Fruit fly (Drosophila melanogaster) whole organism, embryonic: Measurements from ENCODE around the gene CG2901.

Experiments
- Asciz ChIP-seq: fragments of 200-800 bp; sonication (Bioruptor generic); optimal IDR thresholded peaks from 2 replicates; lab custom pipeline; 2017; ENCODE audit warnings: missing biosample characterization, mild to moderate bottlenecking, missing genetic modification characterization, missing genetic modification reagents
- Atf3 ChIP-seq: fragments of 200-800 bp; sonication (Bioruptor generic); optimal IDR thresholded peaks from 3 replicates; lab custom pipeline; 2016; ENCODE audit warnings: missing biosample characterization, missing genetic modification characterization
- BEAF-32 ChIP-seq: fragments of 200-800 bp; sonication (Bioruptor generic); optimal IDR thresholded peaks from 3 replicates; lab custom pipeline; 2017; ENCODE audit warnings: missing biosample characterization, missing genetic modification characterization, mild to moderate bottlenecking, moderate library complexity, missing genetic modification reagents
- Bdp1 ChIP-seq: fragments of 200-800 bp; sonication (Bioruptor generic); optimal IDR thresholded peaks from 3 replicates; lab custom pipeline; 2016; ENCODE audit warnings: missing biosample characterization, missing genetic modification characterization
- CG11398 ChIP-seq: fragments of 200-800 bp; sonication (Bioruptor generic); optimal IDR thresholded peaks from 2 replicates; lab custom pipeline; 2016; ENCODE audit warnings: missing biosample characterization, missing genetic modification characterization
- CG14441 ChIP-seq: fragments of 200-800 bp; sonication (Bioruptor generic); IDR thresholded peaks from 2 replicates; pipeline ENCODE4 v1.3.6; 2022; ENCODE audit warnings: missing biosample characterization, missing genetic modification characterization
- CG14965 ChIP-seq: fragments of 200-800 bp; sonication (Bioruptor generic); optimal IDR thresholded peaks from 2 replicates; lab custom pipeline; 2016; ENCODE audit warnings: missing biosample characterization, missing genetic modification characterization, borderline replicate concordance
- CG1647 ChIP-seq: fragments of 200-800 bp; sonication (Bioruptor generic); optimal IDR thresholded peaks from 3 replicates; lab custom pipeline; 2016; ENCODE audit warnings: missing biosample characterization, missing genetic modification characterization
- CG17385 ChIP-seq: fragments of 200-800 bp; sonication (Bioruptor generic); optimal IDR thresholded peaks from 3 replicates; lab custom pipeline; 2018; ENCODE audit warnings: missing biosample characterization, mild to moderate bottlenecking, missing genetic modification characterization
- CG1792 ChIP-seq: fragments of 200-800 bp; sonication (Bioruptor generic); optimal IDR thresholded peaks from 2 replicates; lab custom pipeline; 2016; ENCODE audit warnings: missing biosample characterization, missing genetic modification characterization
- CG1832 ChIP-seq: fragments of 200-800 bp; sonication (Bioruptor generic); optimal IDR thresholded peaks from 2 replicates; lab custom pipeline; 2017; ENCODE audit warnings: missing biosample characterization, mild to moderate bottlenecking, missing genetic modification characterization, inconsistent platforms
- CG2129 ChIP-seq: fragments of 200-800 bp; sonication (Bioruptor generic); IDR thresholded peaks from 2 replicates; pipeline ENCODE4 v1.3.6; 2022; ENCODE audit warnings: missing biosample characterization, missing genetic modification characterization; ENCODE audit not compliant: partially characterized antibody
- CG30431 ChIP-seq: fragments of 200-800 bp; sonication (Bioruptor generic); optimal IDR thresholded peaks from 2 replicates; lab custom pipeline; 2017; ENCODE audit warnings: missing biosample characterization, missing genetic modification characterization
- CG31388 ChIP-seq: fragments of 200-800 bp; sonication (Bioruptor generic); optimal IDR thresholded peaks from 2 replicates; lab custom pipeline; 2016; ENCODE audit warnings: missing biosample characterization, missing genetic modification characterization
- CG4617 ChIP-seq: fragments of 200-800 bp; sonication (Bioruptor generic); optimal IDR thresholded peaks from 3 replicates; lab custom pipeline; 2016; ENCODE audit warnings: missing biosample characterization, missing genetic modification characterization, borderline replicate concordance
- CG6272 ChIP-seq: fragments of 200-800 bp; sonication (Bioruptor generic); IDR thresholded peaks from 2 replicates; pipeline ENCODE4 v1.3.6; 2022; ENCODE audit warnings: missing biosample characterization, missing genetic modification characterization
- CG9609 ChIP-seq: fragments of 200-800 bp; sonication (Bioruptor generic); optimal IDR thresholded peaks from 3 replicates; lab custom pipeline; 2016; ENCODE audit warnings: missing biosample characterization, missing genetic modification characterization
- CG9797 ChIP-seq: fragments of 200-800 bp; sonication (Bioruptor generic); optimal IDR thresholded peaks from 3 replicates; lab custom pipeline; 2018; ENCODE audit warnings: missing biosample characterization, mild to moderate bottlenecking, missing genetic modification characterization
- CHES-1-like ChIP-seq: fragments of 200-800 bp; sonication (Bioruptor generic); optimal IDR thresholded peaks from 2 replicates; lab custom pipeline; 2016; ENCODE audit warnings: missing biosample characterization, missing genetic modification characterization
- CoRest ChIP-seq: fragments of 200-800 bp; sonication (Bioruptor generic); optimal IDR thresholded peaks from 3 replicates; lab custom pipeline; 2018; ENCODE audit warnings: missing biosample characterization, mild to moderate bottlenecking, missing genetic modification characterization, moderate library complexity
- D19A ChIP-seq: fragments of 200-800 bp; optimal IDR thresholded peaks from 3 replicates; lab custom pipeline; 2019; ENCODE audit warnings: missing biosample characterization, mild to moderate bottlenecking, missing genetic modification characterization, moderate library complexity
- Doc3 ChIP-seq: fragments of 200-800 bp; sonication (Bioruptor generic); IDR thresholded peaks from 3 replicates; pipeline ENCODE4 v1.3.6; 2022; ENCODE audit warnings: missing biosample characterization, missing genetic modification characterization; ENCODE audit not compliant: partially characterized antibody
- HLH4C ChIP-seq: fragments of 200-800 bp; sonication (Bioruptor generic); IDR thresholded peaks from 3 replicates; pipeline ENCODE4 v1.3.6; 2022; ENCODE audit warnings: missing biosample characterization, missing genetic modification characterization; ENCODE audit not compliant: partially characterized antibody
- Jarid2 ChIP-seq: fragments of 200-800 bp; sonication (Bioruptor generic); optimal IDR thresholded peaks from 3 replicates; lab custom pipeline; 2017; ENCODE audit warnings: mild to moderate bottlenecking, missing biosample characterization, missing genetic modification reagents, missing genetic modification characterization
- Lhr ChIP-seq: fragments of 200-800 bp; sonication (Bioruptor generic); optimal IDR thresholded peaks from 3 replicates; lab custom pipeline; 2017; ENCODE audit warnings: mild to moderate bottlenecking, missing biosample characterization, missing genetic modification reagents, missing genetic modification characterization
- Med ChIP-seq: fragments of 200-800 bp; sonication (Bioruptor generic); peaks from one replicate; lab custom pipeline; 2016; ENCODE audit warnings: missing biosample characterization, missing genetic modification characterization, mild to moderate bottlenecking, inconsistent platforms, moderate library complexity
- Oaz ChIP-seq: fragments of 200-800 bp; sonication (Bioruptor generic); IDR thresholded peaks from 2 replicates; pipeline ENCODE4 v1.3.6; 2022; ENCODE audit warnings: missing biosample characterization, missing genetic modification characterization
- Opbp ChIP-seq: fragments of 200-800 bp; sonication (Bioruptor generic); IDR thresholded peaks from 3 replicates; pipeline ENCODE4 v1.3.6; 2022; ENCODE audit warnings: missing biosample characterization, missing genetic modification characterization; ENCODE audit not compliant: partially characterized antibody
- Ravus ChIP-seq: fragments of 200-800 bp; sonication (Bioruptor generic); IDR thresholded peaks from 2 replicates; pipeline ENCODE4 v1.3.6; 2022; ENCODE audit warnings: missing biosample characterization, missing genetic modification characterization
- Scr ChIP-seq: fragments of 200-800 bp; sonication (Bioruptor generic); IDR thresholded peaks from 2 replicates; pipeline ENCODE4 v1.3.6; 2022; ENCODE audit warnings: missing biosample characterization, missing genetic modification characterization; ENCODE audit not compliant: partially characterized antibody
- abd-A ChIP-seq: fragments of 200-800 bp; sonication (Bioruptor generic); optimal IDR thresholded peaks from 3 replicates; lab custom pipeline; 2019; ENCODE audit warnings: missing biosample characterization, mild to moderate bottlenecking, missing genetic modification characterization, moderate library complexity
- bab2 ChIP-seq: fragments of 200-800 bp; sonication (Bioruptor generic); optimal IDR thresholded peaks from 2 replicates; lab custom pipeline; 2016; ENCODE audit warnings: missing biosample characterization, missing genetic modification characterization
- cg ChIP-seq: fragments of 200-800 bp; sonication (Bioruptor generic); optimal IDR thresholded peaks from 3 replicates; lab custom pipeline; 2019; ENCODE audit warnings: missing biosample characterization, mild to moderate bottlenecking, missing genetic modification characterization, moderate library complexity
- fd96Cb ChIP-seq: fragments of 200-800 bp; sonication (Bioruptor generic); optimal IDR thresholded peaks from 2 replicates; lab custom pipeline; 2018; ENCODE audit warnings: missing biosample characterization, mild to moderate bottlenecking, missing genetic modification characterization, moderate library complexity
- fru ChIP-seq: fragments of >200 bp; optimal IDR thresholded peaks from 2 replicates; lab custom pipeline; 2017
- gfzf ChIP-seq: fragments of 200-800 bp; sonication (Bioruptor generic); optimal IDR thresholded peaks from 2 replicates; lab custom pipeline; 2016; ENCODE audit warnings: missing biosample characterization, mild to moderate bottlenecking, missing genetic modification characterization, moderate library complexity
- lilli ChIP-seq: fragments of 200-800 bp; sonication (Bioruptor generic); optimal IDR thresholded peaks from 3 replicates; lab custom pipeline; 2016; ENCODE audit warnings: missing biosample characterization, missing genetic modification characterization
- org-1 ChIP-seq: fragments of 200-800 bp; sonication (Bioruptor generic); optimal IDR thresholded peaks from 2 replicates; lab custom pipeline; 2017; ENCODE audit warnings: missing biosample characterization, missing genetic modification characterization
- pb ChIP-seq: fragments of 200-800 bp; sonication (Bioruptor generic); optimal IDR thresholded peaks from 3 replicates; lab custom pipeline; 2016; ENCODE audit warnings: missing biosample characterization, missing genetic modification characterization
- pnt ChIP-seq: fragments of 200-800 bp; sonication (Bioruptor generic); optimal IDR thresholded peaks from 3 replicates; lab custom pipeline; 2016; ENCODE audit warnings: missing biosample characterization, missing genetic modification characterization
- pzg ChIP-seq: fragments of 200-800 bp; sonication (Bioruptor generic); optimal IDR thresholded peaks from 3 replicates; lab custom pipeline; 2018; ENCODE audit warnings: missing biosample characterization, mild to moderate bottlenecking, missing genetic modification characterization, moderate library complexity
- repo ChIP-seq: fragments of 200-800 bp; sonication (Bioruptor generic); optimal IDR thresholded peaks from 2 replicates; lab custom pipeline; 2016; ENCODE audit warnings: missing biosample characterization, missing genetic modification characterization
- ro ChIP-seq: fragments of 200-800 bp; sonication (Bioruptor generic); IDR thresholded peaks from 2 replicates; pipeline ENCODE4 v1.3.6; 2022; ENCODE audit warnings: missing biosample characterization, missing genetic modification characterization
- row ChIP-seq: fragments of 200-800 bp; sonication (Bioruptor generic); IDR thresholded peaks from 3 replicates; pipeline ENCODE4 v1.3.6; 2022; ENCODE audit warnings: missing biosample characterization, missing genetic modification characterization
- sna ChIP-seq: fragments of 200-800 bp; sonication (Bioruptor generic); IDR thresholded peaks from 2 replicates; pipeline ENCODE4 v1.3.6; 2022; ENCODE audit warnings: missing biosample characterization, missing genetic modification characterization; ENCODE audit not compliant: partially characterized antibody
- stwl ChIP-seq: fragments of 200-800 bp; sonication (Bioruptor generic); optimal IDR thresholded peaks from 3 replicates; lab custom pipeline; 2018; ENCODE audit warnings: missing biosample characterization, mild to moderate bottlenecking, missing genetic modification characterization, moderate library complexity
- usp ChIP-seq: fragments of >200 bp; optimal IDR thresholded peaks from 2 replicates; lab custom pipeline; 2017; ENCODE audit warnings: missing biosample characterization, missing genetic modification characterization
- vfl ChIP-seq: fragments of 200-800 bp; sonication (Bioruptor generic); optimal IDR thresholded peaks from 2 replicates; lab custom pipeline; 2016; ENCODE audit warnings: missing biosample characterization, missing genetic modification characterization
- z ChIP-seq: fragments of 200-800 bp; sonication (Bioruptor generic); IDR thresholded peaks from 3 replicates; pipeline ENCODE4 v1.3.6; 2022; ENCODE audit warnings: missing biosample characterization, missing genetic modification characterization

CG2901 gene

dm6 chrX:3880645-3881316, 52.8 kb downstream of the CG2901 start, which contains the start of gene VhaAC39-1:
Gene VhaAC39-1 (plus strand): TSS chrX:3880748.
- TF ChIP-seq Jarid2 (no peak), CG4617 (peak; percentile 62), CG1792 (no peak), CG17385 (GFP tag; lab: Kevin White, UChicago) (peak; percentile 89), CG2129 (GFP tag; lab: Robert Waterston, UW) (no peak), CG1647 (GFP tag; lab: Kevin White, UChicago) (no peak), CHES-1-like (GFP tag; lab: Kevin White, UChicago) (no peak), CG6272 (GFP tag; lab: Robert Waterston, UW) (no peak), HLH4C (GFP tag; lab: Robert Waterston, UW) (0 out of 3 replicates have a peak, but pooled peaks have one; percentile 11), Med (GFP tag; lab: Kevin White, UChicago) (peak; percentile 60), CG1832 (no peak), CG30431 (GFP tag; lab: Kevin White, UChicago) (no peak), abd-A (tag; lab: Kevin White, UChicago) (no peak), Oaz (GFP tag; lab: Robert Waterston, UW) (no peak), sna (no peak), usp (no peak), Ravus (GFP tag; lab: Robert Waterston, UW) (no peak), Bdp1 (GFP tag; lab: Kevin White, UChicago) (no peak), ro (no peak), CG11398 (GFP tag; lab: Kevin White, UChicago) (no peak), fru (lab: Kevin White, UChicago) (no peak), vfl (no peak), D19A (tag; lab: Kevin White, UChicago) (no peak), Atf3 (GFP tag; lab: Kevin White, UChicago) (no peak), pzg (GFP tag; lab: Kevin White, UChicago) (peak; percentile 67), gfzf (GFP tag; lab: Kevin White, UChicago) (peak; percentile 68), Doc3 (GFP tag; lab: Robert Waterston, UW) (no peak), repo (GFP tag; lab: Kevin White, UChicago) (no peak), Scr (GFP tag; lab: Robert Waterston, UW) (no peak), bab2 (GFP tag; lab: Kevin White, UChicago) (no peak), BEAF-32 (GFP tag; lab: Kevin White, UChicago) (peak; percentile 20), Lhr (no peak), fd96Cb (no peak), pnt (GFP tag; lab: Kevin White, UChicago) (no peak), Opbp (GFP tag; lab: Robert Waterston, UW) (0 out of 3 replicates have a peak, but pooled peaks have one; percentile 30), Asciz (GFP tag; lab: Kevin White, UChicago) (no peak), CG9609 (no peak), org-1 (GFP tag; lab: Kevin White, UChicago) (no peak), row (no peak), stwl (peak; percentile 27), CoRest (no peak), z (no peak), CG14965 (GFP tag; lab: Kevin White, UChicago) (no peak), lilli (no peak), cg (GFP tag; lab: Kevin White, UChicago) (peak; percentile 83), pb (GFP tag; lab: Kevin White, UChicago) (no peak), CG14441 (GFP tag; lab: Robert Waterston, UW) (no peak), CG9797 (GFP tag; lab: Kevin White, UChicago) (peak; percentile 31), CG31388 (no peak)
